Worm (Caenorhabditis elegans): ENCODE measurements around the gene grl-9.

DNA sequence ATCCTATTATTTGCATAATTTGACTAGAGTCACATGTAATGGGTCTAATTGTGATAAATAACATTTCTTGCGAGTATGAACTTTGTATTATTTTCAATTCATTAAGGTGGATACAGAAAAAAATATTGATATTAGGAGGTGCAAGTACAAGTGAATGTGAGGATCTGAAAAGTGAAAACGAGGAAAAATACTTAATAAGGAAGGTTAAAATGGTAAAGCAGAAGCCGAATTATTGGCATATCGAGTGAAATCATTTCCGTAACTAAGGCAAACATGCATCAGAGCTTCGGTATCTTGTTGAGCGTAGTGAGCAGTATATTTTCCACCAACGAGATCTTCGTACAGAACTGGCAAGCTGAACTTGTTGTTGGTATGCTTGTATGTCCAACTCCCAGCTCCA is 27.0 kb downstream of the grl-9 start:
- TF ChIP-seq dao-5 (tag; optimal IDR thresholded peaks at IDR 0.05) (no peak), him-1 (tag; optimal IDR thresholded peaks at IDR 0.05) (no peak)
